Fruit fly (Drosophila melanogaster) whole organism, embryonic: ENCODE results near the gene Fnta.

Experiments used
- Ada2b ChIP-seq: fragments of 200-800 bp; sonication (Bioruptor generic); IDR thresholded peaks from 2 replicates; pipeline ENCODE4 v1.3.6; 2022; ENCODE audit warnings: missing biosample characterization, missing genetic modification characterization
- CG10979 ChIP-seq: fragments of 200-800 bp; sonication (Bioruptor generic); optimal IDR thresholded peaks from 2 replicates; lab custom pipeline; 2018; ENCODE audit warnings: missing biosample characterization, mild to moderate bottlenecking, missing genetic modification characterization, moderate library complexity
- CG11247 ChIP-seq: fragments of 200-800 bp; sonication (Bioruptor generic); IDR thresholded peaks from 2 replicates; pipeline ENCODE4 v1.3.6; 2022; ENCODE audit warnings: missing biosample characterization, missing genetic modification characterization
- CG12104 ChIP-seq: fragments of 200-800 bp; sonication (Bioruptor generic); optimal IDR thresholded peaks from 3 replicates; lab custom pipeline; 2016; ENCODE audit warnings: missing biosample characterization, missing genetic modification characterization
- CG12219 ChIP-seq: fragments of 200-800 bp; sonication (Bioruptor generic); optimal IDR thresholded peaks from 3 replicates; lab custom pipeline; 2018; ENCODE audit warnings: missing biosample characterization, mild to moderate bottlenecking, missing genetic modification characterization
- CG1233 ChIP-seq: fragments of 200-800 bp; sonication (Bioruptor generic); optimal IDR thresholded peaks from 4 replicates; lab custom pipeline; 2018; ENCODE audit warnings: missing biosample characterization, mild to moderate bottlenecking, missing genetic modification characterization
- CG12659 ChIP-seq: fragments of 200-800 bp; sonication (Bioruptor generic); optimal IDR thresholded peaks from 3 replicates; lab custom pipeline; 2017; ENCODE audit warnings: mild to moderate bottlenecking, missing biosample characterization, missing genetic modification reagents, missing genetic modification characterization
- CG13296 ChIP-seq: fragments of 200-800 bp; sonication (Bioruptor generic); optimal IDR thresholded peaks from 3 replicates; lab custom pipeline; 2018; ENCODE audit warnings: missing biosample characterization, mild to moderate bottlenecking, missing genetic modification characterization
- CG1529 ChIP-seq: fragments of 200-800 bp; sonication (Bioruptor generic); optimal IDR thresholded peaks from 3 replicates; lab custom pipeline; 2018; ENCODE audit warnings: missing biosample characterization, missing genetic modification characterization
- CG15479 ChIP-seq: fragments of 200-800 bp; sonication (Bioruptor generic); optimal IDR thresholded peaks from 3 replicates; lab custom pipeline; 2019; ENCODE audit warnings: missing biosample characterization, mild to moderate bottlenecking, missing genetic modification characterization, moderate library complexity
- CG15601 ChIP-seq: fragments of 200-800 bp; sonication (Bioruptor generic); optimal IDR thresholded peaks from 3 replicates; lab custom pipeline; 2019; ENCODE audit warnings: missing biosample characterization, mild to moderate bottlenecking, missing genetic modification characterization, moderate library complexity
- CG18262 ChIP-seq: fragments of 200-800 bp; optimal IDR thresholded peaks from 3 replicates; lab custom pipeline; 2019; ENCODE audit warnings: missing biosample characterization, mild to moderate bottlenecking, missing genetic modification characterization, moderate library complexity
- CG18764 ChIP-seq: fragments of 200-800 bp; sonication (Bioruptor generic); optimal IDR thresholded peaks from 3 replicates; lab custom pipeline; 2016; ENCODE audit warnings: missing biosample characterization, missing genetic modification characterization
- CG31224 ChIP-seq: fragments of 200-800 bp; sonication (Bioruptor generic); IDR thresholded peaks from 2 replicates; pipeline ENCODE4 v1.3.6; 2022; ENCODE audit warnings: missing biosample characterization, missing genetic modification characterization
- CG32532 ChIP-seq: fragments of 200-800 bp; sonication (Bioruptor generic); IDR thresholded peaks from 2 replicates; pipeline ENCODE4 v1.3.6; 2022; ENCODE audit warnings: missing biosample characterization, missing genetic modification characterization
- CG43689 ChIP-seq: fragments of 200-800 bp; sonication (Bioruptor generic); IDR thresholded peaks from 2 replicates; pipeline ENCODE4 v1.3.6; 2022; ENCODE audit warnings: missing biosample characterization, missing genetic modification characterization
- CG6683 ChIP-seq: fragments of 200-800 bp; sonication (Bioruptor generic); optimal IDR thresholded peaks from 2 replicates; lab custom pipeline; 2017; ENCODE audit warnings: missing biosample characterization, mild to moderate bottlenecking, missing genetic modification characterization, missing genetic modification reagents
- CG7786 ChIP-seq: fragments of 200-800 bp; sonication (Bioruptor generic); optimal IDR thresholded peaks from 2 replicates; lab custom pipeline; 2016; ENCODE audit warnings: missing biosample characterization, missing genetic modification characterization
- CG7928 ChIP-seq: fragments of 200-800 bp; sonication (Bioruptor generic); optimal IDR thresholded peaks from 2 replicates; lab custom pipeline; 2017; ENCODE audit warnings: missing biosample characterization, mild to moderate bottlenecking, missing genetic modification characterization
- CG7963 ChIP-seq: fragments of 200-800 bp; sonication (Bioruptor generic); IDR thresholded peaks from 3 replicates; pipeline ENCODE4 v1.3.6; 2022; ENCODE audit warnings: missing biosample characterization, missing genetic modification characterization; ENCODE audit not compliant: partially characterized antibody
- CG9437 ChIP-seq: fragments of 200-800 bp; sonication (Bioruptor generic); optimal IDR thresholded peaks from 2 replicates; lab custom pipeline; 2018; ENCODE audit warnings: missing biosample characterization, mild to moderate bottlenecking, missing genetic modification characterization
- Camta ChIP-seq: fragments of 200-800 bp; sonication (Bioruptor generic); optimal IDR thresholded peaks from 2 replicates; lab custom pipeline; 2016; ENCODE audit warnings: missing biosample characterization, missing genetic modification characterization
- Dek ChIP-seq: fragments of 200-800 bp; sonication (Bioruptor generic); optimal IDR thresholded peaks from 3 replicates; lab custom pipeline; 2019; ENCODE audit warnings: missing biosample characterization, mild to moderate bottlenecking, missing genetic modification characterization, moderate library complexity
- HLHmδ ChIP-seq: fragments of 200-800 bp; sonication (Bioruptor generic); optimal IDR thresholded peaks from 2 replicates; lab custom pipeline; 2018; ENCODE audit warnings: missing biosample characterization, mild to moderate bottlenecking, missing genetic modification characterization, moderate library complexity
- Hr3 ChIP-seq: fragments of 200-800 bp; sonication (Bioruptor generic); optimal IDR thresholded peaks from 3 replicates; lab custom pipeline; 2016; ENCODE audit warnings: missing biosample characterization, missing genetic modification characterization
- Nf-YB ChIP-seq: fragments of 200-800 bp; sonication (Bioruptor generic); optimal IDR thresholded peaks from 3 replicates; lab custom pipeline; 2019; ENCODE audit warnings: missing biosample characterization, mild to moderate bottlenecking, missing genetic modification characterization, moderate library complexity
- Optix ChIP-seq: fragments of 200-800 bp; sonication (Bioruptor generic); IDR thresholded peaks from 3 replicates; pipeline ENCODE4 v1.3.6; 2022; ENCODE audit warnings: missing biosample characterization, missing genetic modification characterization
- Rfx ChIP-seq: fragments of 200-800 bp; sonication (Bioruptor generic); IDR thresholded peaks from 2 replicates; pipeline ENCODE4 v1.3.6; 2022; ENCODE audit warnings: missing biosample characterization, missing genetic modification characterization
- aop ChIP-seq: fragments of 200-800 bp; sonication (Bioruptor generic); IDR thresholded peaks from 2 replicates; pipeline ENCODE4 v1.3.6; 2022; ENCODE audit warnings: missing biosample characterization, missing genetic modification characterization
- bcd ChIP-seq: fragments of 200-800 bp; sonication (Bioruptor generic); optimal IDR thresholded peaks from 2 replicates; lab custom pipeline; 2017; ENCODE audit warnings: missing biosample characterization, mild to moderate bottlenecking, missing genetic modification characterization
- dmrt99B ChIP-seq: fragments of 200-800 bp; sonication (Bioruptor generic); optimal IDR thresholded peaks from 2 replicates; lab custom pipeline; 2018; ENCODE audit warnings: missing biosample characterization, mild to moderate bottlenecking, missing genetic modification characterization, moderate library complexity
- ftz-f1 ChIP-seq: fragments of 200-800 bp; sonication (Bioruptor generic); optimal IDR thresholded peaks from 2 replicates; lab custom pipeline; 2016; ENCODE audit warnings: missing biosample characterization, missing genetic modification characterization
- fu2 ChIP-seq: fragments of 200-800 bp; sonication (Bioruptor generic); optimal IDR thresholded peaks from 2 replicates; lab custom pipeline; 2016; ENCODE audit warnings: missing biosample characterization, missing genetic modification characterization
- ken ChIP-seq: fragments of 200-800 bp; sonication (Bioruptor generic); IDR thresholded peaks from 3 replicates; pipeline ENCODE4 v1.3.6; 2022; ENCODE audit warnings: missing biosample characterization, missing genetic modification characterization
- lilli ChIP-seq: fragments of 200-800 bp; sonication (Bioruptor generic); optimal IDR thresholded peaks from 3 replicates; lab custom pipeline; 2016; ENCODE audit warnings: missing biosample characterization, missing genetic modification characterization
- lola ChIP-seq, 3 experiments: fragments of >200 bp in 2 of 3; fragments of 200-800 bp in 1 of 3; sonication (Bioruptor generic) in 1 of 3; optimal IDR thresholded peaks; 2 replicates each; lab custom pipeline; 2017 to 2019; ENCODE audit warnings: missing biosample characterization in 3 of 3, missing genetic modification characterization in 3 of 3, mild to moderate bottlenecking in 1 of 3, moderate library complexity in 1 of 3
- nmo ChIP-seq: fragments of 200-800 bp; sonication (Bioruptor generic); optimal IDR thresholded peaks from 2 replicates; lab custom pipeline; 2018; ENCODE audit warnings: missing biosample characterization, mild to moderate bottlenecking, missing genetic modification characterization, moderate library complexity
- pan ChIP-seq, 4 experiments: fragments of >200 bp in 3 of 4; fragments of 200-800 bp in 1 of 4; sonication (Bioruptor generic) in 1 of 4; optimal IDR thresholded peaks in 3 of 4; IDR thresholded peaks in 1 of 4; 2 replicates each; pipeline versions ENCODE4 v1.3.6 to Lab custom; 2017 to 2022; ENCODE audit warnings: missing biosample characterization in 2 of 4, missing genetic modification characterization in 2 of 4, mixed read lengths in 1 of 4
- pros ChIP-seq: fragments of 200-800 bp; sonication (Bioruptor generic); optimal IDR thresholded peaks from 3 replicates; lab custom pipeline; 2019; ENCODE audit warnings: missing biosample characterization, mild to moderate bottlenecking, missing genetic modification characterization, moderate library complexity
- psq ChIP-seq: fragments of 200-800 bp; sonication (Bioruptor generic); optimal IDR thresholded peaks from 2 replicates; lab custom pipeline; 2017; ENCODE audit warnings: missing biosample characterization, missing genetic modification characterization
- pzg ChIP-seq: fragments of 200-800 bp; sonication (Bioruptor generic); optimal IDR thresholded peaks from 3 replicates; lab custom pipeline; 2018; ENCODE audit warnings: missing biosample characterization, mild to moderate bottlenecking, missing genetic modification characterization, moderate library complexity
- sc ChIP-seq, 3 experiments: fragments of >200 bp in 2 of 3; fragments of 200-800 bp in 1 of 3; sonication (Bioruptor generic) in 1 of 3; optimal IDR thresholded peaks; 2 replicates in 2 of 3; 3 replicates in 1 of 3; lab custom pipeline; 2017; ENCODE audit warnings: mild to moderate bottlenecking in 1 of 3, missing biosample characterization in 1 of 3, missing genetic modification characterization in 1 of 3, missing genetic modification reagents in 1 of 3
- sima ChIP-seq: fragments of 200-800 bp; sonication (Bioruptor generic); optimal IDR thresholded peaks from 2 replicates; lab custom pipeline; 2016; ENCODE audit warnings: missing biosample characterization, missing genetic modification characterization
- ssp ChIP-seq: fragments of 200-800 bp; sonication (Bioruptor generic); IDR thresholded peaks from 2 replicates; pipeline ENCODE4 v1.3.6; 2022; ENCODE audit warnings: missing biosample characterization, missing genetic modification characterization
- trh ChIP-seq: fragments of 200-800 bp; sonication (Bioruptor generic); optimal IDR thresholded peaks from 2 replicates; lab custom pipeline; 2016; ENCODE audit warnings: missing biosample characterization, missing genetic modification characterization
- vnd ChIP-seq: fragments of 200-800 bp; sonication (Bioruptor generic); IDR thresholded peaks from 3 replicates; pipeline ENCODE4 v1.3.6; 2022; ENCODE audit warnings: missing biosample characterization, missing genetic modification characterization; ENCODE audit not compliant: partially characterized antibody
- zfh2 ChIP-seq: fragments of 200-800 bp; sonication (Bioruptor generic); optimal IDR thresholded peaks from 2 replicates; lab custom pipeline; 2016; ENCODE audit warnings: missing biosample characterization, missing genetic modification characterization

Gene Fnta

dm6 chr2L:4810697-4811490, 19.6 kb downstream of the Fnta start (continued):
- TF ChIP-seq CG12219 (GFP tag; lab: Kevin White, UChicago), result peak; percentile 22
- TF ChIP-seq ftz-f1 (GFP tag; lab: Kevin White, UChicago), result no peak
- peak; percentile 81 for TF ChIP-seq CG18262 (tag; lab: Kevin White, UChicago)
- TF ChIP-seq HLHmδ, result no peak
- TF ChIP-seq dmrt99B, result peak; percentile 72
- TF ChIP-seq pzg (GFP tag; lab: Kevin White, UChicago), result no peak
- TF ChIP-seq CG32532 (GFP tag; lab: Robert Waterston, UW), result 0 out of 2 replicates have a peak, but pooled peaks have one; percentile 14
- TF ChIP-seq pros, result no peak
- TF ChIP-seq psq, result peak; percentile 30
- no peak for TF ChIP-seq CG6683 (GFP tag; lab: Kevin White, UChicago)
- no peak for TF ChIP-seq CG43689 (GFP tag; lab: Robert Waterston, UW)
- TF ChIP-seq CG12659 (GFP tag; lab: Kevin White, UChicago), result peak; percentile 79
- peak; percentile 32 for TF ChIP-seq CG7928 (GFP tag; lab: Kevin White, UChicago)
- no peak for TF ChIP-seq CG15479 (GFP tag; lab: Kevin White, UChicago)
- peak; percentile 92 for TF ChIP-seq Nf-YB (GFP tag; lab: Kevin White, UChicago)
- peak; percentile 71 for TF ChIP-seq bcd (GFP tag; lab: Kevin White, UChicago)
- no peak for TF ChIP-seq aop (GFP tag; lab: Robert Waterston, UW)
- no peak for TF ChIP-seq vnd
- no peak for TF ChIP-seq sc (optimal IDR thresholded peaks at IDR 0.05; lab: Kevin White, UChicago)
- TF ChIP-seq sc (GFP tag; optimal IDR thresholded peaks at IDR 0.05; lab: Kevin White, UChicago), result peak; percentile 75
- TF ChIP-seq CG18764 (GFP tag; lab: Kevin White, UChicago), result no peak
- peak; percentile 54 for TF ChIP-seq CG15601
- TF ChIP-seq sima, result no peak
- peak; percentile 60 for TF ChIP-seq ssp (GFP tag; lab: Robert Waterston, UW)
- TF ChIP-seq CG11247, result 0 out of 2 replicates have a peak, but pooled peaks have one; percentile 16
- peak; percentile 42; the same call in 1 of the 3 replicates for TF ChIP-seq ken (GFP tag; lab: Robert Waterston, UW)
- peak; percentile 72 for TF ChIP-seq Hr3 (GFP tag; lab: Kevin White, UChicago)
- no peak for TF ChIP-seq Camta (GFP tag; lab: Kevin White, UChicago)
- TF ChIP-seq CG10979 (tag; lab: Kevin White, UChicago), result peak; percentile 64
- peak; percentile 27 for TF ChIP-seq CG7786 (GFP tag; lab: Kevin White, UChicago)
- peak; percentile 21 for TF ChIP-seq zfh2 (GFP tag; lab: Kevin White, UChicago)
- peak; percentile 42; the same call in 1 of the 2 replicates for TF ChIP-seq Ada2b
- TF ChIP-seq Optix (GFP tag; lab: Robert Waterston, UW), result peak; percentile 12; the same call in 1 of the 3 replicates
- peak; percentile 62 for TF ChIP-seq CG12104
- peak; percentile 86 for TF ChIP-seq CG9437 (GFP tag; lab: Kevin White, UChicago)
- TF ChIP-seq CG1233 (GFP tag; lab: Kevin White, UChicago), result peak; percentile 67
- TF ChIP-seq lilli (GFP tag; lab: Kevin White, UChicago), result peak; percentile 60
- TF ChIP-seq Rfx, result peak; percentile 58
- peak; percentile 61 for TF ChIP-seq Dek
- peak; percentile 89 for TF ChIP-seq CG31224 (GFP tag; lab: Robert Waterston, UW)
- peak; percentile 54 for TF ChIP-seq CG1529 (GFP tag; lab: Kevin White, UChicago)
- peak; percentile 74 for TF ChIP-seq CG13296 (GFP tag; lab: Kevin White, UChicago)
- peak in 1 of 2 experiments; percentile 27 for TF ChIP-seq pan (optimal IDR thresholded peaks at IDR 0.05; lab: Kevin White, UChicago)
- peak in 1 of 2 experiments; percentile 23 for TF ChIP-seq pan (GFP tag; optimal IDR thresholded peaks at IDR 0.05 in 1 of 2, IDR thresholded peaks at IDR 0.05 in 1 of 2)
- TF ChIP-seq lola (GFP tag; optimal IDR thresholded peaks at IDR 0.05; lab: Kevin White, UChicago), result peak in 1 of 3 experiments; percentile 81
- peak; percentile 83 for TF ChIP-seq nmo (GFP tag; lab: Kevin White, UChicago)
- peak; percentile 25 for TF ChIP-seq fu2 (GFP tag; lab: Kevin White, UChicago)
- TF ChIP-seq trh (GFP tag; lab: Kevin White, UChicago), result peak; percentile 17
- TF ChIP-seq CG7963 (GFP tag; lab: Robert Waterston, UW), result no peak
